Fruit fly (Drosophila melanogaster): ENCODE data around the gene CG9643.

Gene CG9643

dm6 chr2L:2944509-2944908, 34.6 kb downstream of the CG9643 start (continued):
- peak; percentile 0 for TF ChIP-seq ey (GFP tag; optimal IDR thresholded peaks at IDR 0.05)
- TF ChIP-seq Rel (GFP tag; optimal IDR thresholded peaks at IDR 0.05), result no peak
- no peak for TF ChIP-seq Rel (tag; optimal IDR thresholded peaks at IDR 0.05)
- TF ChIP-seq dmrt93B (GFP tag; optimal IDR thresholded peaks at IDR 0.05), result no peak
- no peak for TF ChIP-seq sage (GFP tag; optimal IDR thresholded peaks at IDR 0.05)
- TF ChIP-seq brk (GFP tag; optimal IDR thresholded peaks at IDR 0.05), result no peak
- TF ChIP-seq h (GFP tag; optimal IDR thresholded peaks at IDR 0.05), result peak; percentile 53

DNA sequence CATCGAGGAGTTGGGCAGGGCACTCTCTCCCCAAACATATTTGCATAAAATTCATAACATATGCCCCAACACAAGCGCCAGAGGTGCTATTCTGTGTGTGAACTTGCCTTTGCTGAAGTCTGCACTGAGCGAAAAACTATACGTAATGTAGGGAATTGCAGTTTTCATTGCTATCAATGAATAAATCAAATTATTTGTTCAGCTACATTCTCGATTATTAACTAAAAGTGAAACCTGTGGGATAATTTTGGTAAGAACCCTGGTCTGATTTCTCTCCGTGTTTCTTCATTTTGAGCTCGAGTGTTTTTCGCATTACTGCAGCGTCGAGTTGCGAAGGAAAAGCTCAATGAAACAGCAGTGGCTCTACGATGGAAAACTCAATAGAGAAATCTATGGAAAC, 36.4 kb downstream of the CG9643 start:
- TF ChIP-seq sage (GFP tag; optimal IDR thresholded peaks at IDR 0.05), result no peak
- no peak for TF ChIP-seq CG32264 (GFP tag; optimal IDR thresholded peaks at IDR 0.05)
- no peak for TF ChIP-seq lola (GFP tag; optimal IDR thresholded peaks at IDR 0.05)
- TF ChIP-seq Abd-B (GFP tag; optimal IDR thresholded peaks at IDR 0.05), result no peak
- TF ChIP-seq dsf (GFP tag; optimal IDR thresholded peaks at IDR 0.05; ENCODE audit: borderline replicate concordance), result no peak
- TF ChIP-seq Hr78 (GFP tag; optimal IDR thresholded peaks at IDR 0.05), result no peak
- TF ChIP-seq rgr (GFP tag; optimal IDR thresholded peaks at IDR 0.05), result no peak
- TF ChIP-seq brk (GFP tag; optimal IDR thresholded peaks at IDR 0.05), result no peak
- no peak for TF ChIP-seq tai (GFP tag; optimal IDR thresholded peaks at IDR 0.05)
- TF ChIP-seq N (GFP tag; optimal IDR thresholded peaks at IDR 0.05), result no peak
- TF ChIP-seq jim (GFP tag; optimal IDR thresholded peaks at IDR 0.05), result no peak

- no peak for TF ChIP-seq br (GFP tag; optimal IDR thresholded peaks at IDR 0.05)
- TF ChIP-seq OdsH (GFP tag; optimal IDR thresholded peaks at IDR 0.05), result no peak
- no peak for TF ChIP-seq h (GFP tag; optimal IDR thresholded peaks at IDR 0.05)
- TF ChIP-seq psq (GFP tag; optimal IDR thresholded peaks at IDR 0.05), result no peak
- TF ChIP-seq Mio (GFP tag; optimal IDR thresholded peaks at IDR 0.05), result no peak
- no peak for TF ChIP-seq Rel (GFP tag; optimal IDR thresholded peaks at IDR 0.05)
- TF ChIP-seq Rel (tag; optimal IDR thresholded peaks at IDR 0.05), result no peak
These were observed 37.7 kb downstream of the CG9643 start for dm6 chr2L:2941353-2941752.

dm6 chr2L:2939698-2940097, 39.4 kb downstream of the CG9643 start:
- TF ChIP-seq pan (optimal IDR thresholded peaks at IDR 0.05), result no peak

dm6 chr2L:2935704-2936103, 43.4 kb downstream of the CG9643 start:
- TF ChIP-seq Jra (GFP tag; optimal IDR thresholded peaks at IDR 0.05) (no peak), sage (GFP tag; optimal IDR thresholded peaks at IDR 0.05) (no peak), psq (GFP tag; optimal IDR thresholded peaks at IDR 0.05) (peak; percentile 6), GATAd (GFP tag; optimal IDR thresholded peaks at IDR 0.05) (no peak), CG32264 (GFP tag; optimal IDR thresholded peaks at IDR 0.05) (no peak)

dm6 chr2L:2931555-2932131, 47.4 kb downstream of the CG9643 start:
- TF ChIP-seq jim (GFP tag; optimal IDR thresholded peaks at IDR 0.05) (no peak), woc (GFP tag; optimal IDR thresholded peaks at IDR 0.05) (peak; percentile 32), Mio (GFP tag; optimal IDR thresholded peaks at IDR 0.05) (no peak), psq (GFP tag; optimal IDR thresholded peaks at IDR 0.05) (peak; percentile 35), foxo (GFP tag; optimal IDR thresholded peaks at IDR 0.05) (no peak), Jra (GFP tag; optimal IDR thresholded peaks at IDR 0.05) (no peak), tai (GFP tag; optimal IDR thresholded peaks at IDR 0.05) (no peak), dl (GFP tag; optimal IDR thresholded peaks at IDR 0.05; ENCODE audit: insufficient read depth in 1 of 2, partially characterized antibody in 2 of 2) (no peak), dmrt93B (GFP tag; optimal IDR thresholded peaks at IDR 0.05) (peak; percentile 13), brk (GFP tag; optimal IDR thresholded peaks at IDR 0.05) (no peak), Sp1 (GFP tag; optimal IDR thresholded peaks at IDR 0.05) (peak; percentile 25), Hr83 (GFP tag; optimal IDR thresholded peaks at IDR 0.05; ENCODE audit: poor library complexity, severe bottlenecking) (no peak), pan (optimal IDR thresholded peaks at IDR 0.05) (no peak), usp (GFP tag; optimal IDR thresholded peaks at IDR 0.05) (no peak), CrebA (GFP tag; optimal IDR thresholded peaks at IDR 0.05; ENCODE audit: borderline replicate concordance) (no peak), Vsx2 (GFP tag; optimal IDR thresholded peaks at IDR 0.05; ENCODE audit: partially characterized antibody) (no peak), sage (GFP tag; optimal IDR thresholded peaks at IDR 0.05) (no peak), Myc (optimal IDR thresholded peaks at IDR 0.05) (no peak), Dif (GFP tag; optimal IDR thresholded peaks at IDR 0.05; ENCODE audit: partially characterized antibody) (no peak), sv (GFP tag; optimal IDR thresholded peaks at IDR 0.05) (no peak), Dfd (GFP tag; optimal IDR thresholded peaks at IDR 0.05) (no peak), dsf (GFP tag; optimal IDR thresholded peaks at IDR 0.05; ENCODE audit: borderline replicate concordance) (no peak), fru (GFP tag; optimal IDR thresholded peaks at IDR 0.05) (peak; percentile 66), N (GFP tag; optimal IDR thresholded peaks at IDR 0.05) (no peak), ey (GFP tag; optimal IDR thresholded peaks at IDR 0.05) (peak; percentile 13), HLH106 (tag; optimal IDR thresholded peaks at IDR 0.05) (peak; percentile 34), rgr (GFP tag; optimal IDR thresholded peaks at IDR 0.05) (peak; percentile 11), h (GFP tag; optimal IDR thresholded peaks at IDR 0.05) (peak; percentile 46), br (GFP tag; optimal IDR thresholded peaks at IDR 0.05) (peak; percentile 40), Hr78 (GFP tag; optimal IDR thresholded peaks at IDR 0.05) (no peak), lola (GFP tag; optimal IDR thresholded peaks at IDR 0.05) (no peak), Rel (GFP tag; optimal IDR thresholded peaks at IDR 0.05) (no peak), Rel (tag; optimal IDR thresholded peaks at IDR 0.05) (no peak)
